Fruit fly (Drosophila melanogaster) whole organism, prepupa: ENCODE results near the gene Ugt35E2.
A peak's percentile ranks its signal among the peaks of the same experiment; 100 is the strongest.

Experiments used
- CG15336 ChIP-seq: fragments of 200-800 bp; sonication (Bioruptor generic); IDR thresholded peaks from 2 replicates; pipeline ENCODE4 v1.3.6; 2022; ENCODE audit warnings: missing biosample characterization, missing genetic modification characterization
- CG31627 ChIP-seq: fragments of 200-800 bp; sonication (Bioruptor generic); optimal IDR thresholded peaks from 3 replicates; lab custom pipeline; 2016; ENCODE audit warnings: missing biosample characterization, missing genetic modification characterization
- Ets96B ChIP-seq: fragments of 200-800 bp; optimal IDR thresholded peaks from 2 replicates; lab custom pipeline; 2019; ENCODE audit warnings: missing biosample characterization, mild to moderate bottlenecking, missing genetic modification characterization, moderate library complexity
- Hr39 ChIP-seq: fragments of 200-800 bp; sonication (Bioruptor generic); optimal IDR thresholded peaks from 2 replicates; lab custom pipeline; 2016; ENCODE audit warnings: missing biosample characterization, missing genetic modification characterization
- Sox14 ChIP-seq: fragments of 200-800 bp; sonication (Bioruptor generic); optimal IDR thresholded peaks from 3 replicates; lab custom pipeline; 2016; ENCODE audit warnings: missing biosample characterization, missing genetic modification characterization
- acj6 ChIP-seq: fragments of 200-800 bp; sonication (Bioruptor generic); optimal IDR thresholded peaks from 3 replicates; lab custom pipeline; 2016; ENCODE audit warnings: missing biosample characterization, missing genetic modification characterization
- dsx ChIP-seq: fragments of 200-800 bp; optimal IDR thresholded peaks from 3 replicates; lab custom pipeline; 2019; ENCODE audit warnings: missing biosample characterization, mild to moderate bottlenecking, missing genetic modification characterization, moderate library complexity; ENCODE audit not compliant: poor library complexity, severe bottlenecking
- esn ChIP-seq: fragments of 200-800 bp; sonication (Bioruptor generic); optimal IDR thresholded peaks from 2 replicates; lab custom pipeline; 2016; ENCODE audit warnings: missing biosample characterization, mild to moderate bottlenecking, missing genetic modification characterization, moderate library complexity
- pdm3 ChIP-seq: fragments of 200-800 bp; sonication (Bioruptor generic); optimal IDR thresholded peaks from 3 replicates; lab custom pipeline; 2016; ENCODE audit warnings: missing biosample characterization, missing genetic modification characterization

- TF ChIP-seq CG15336 (GFP tag; lab: Robert Waterston, UW) (peak; percentile 66), CG31627 (GFP tag; lab: Kevin White, UChicago) (peak; percentile 56), dsx (GFP tag; lab: Kevin White, UChicago) (peak; percentile 50), esn (GFP tag; lab: Kevin White, UChicago) (peak; percentile 77), Ets96B (tag; lab: Kevin White, UChicago) (peak; percentile 55), pdm3 (GFP tag; lab: Kevin White, UChicago) (peak; percentile 70), acj6 (GFP tag; lab: Kevin White, UChicago) (peak; percentile 74), Hr39 (GFP tag; lab: Kevin White, UChicago) (peak; percentile 34), Sox14 (GFP tag; lab: Kevin White, UChicago) (peak; percentile 44)
These were observed 33.2 kb upstream of the Ugt35E2 start for dm6 chr3R:11200885-11201421.
